Worm (Caenorhabditis elegans) whole organism, L2 larva: ENCODE results near the gene col-12.

Source experiments
- C34F6.9 ChIP-seq: fragments of 150-350 bp; optimal IDR thresholded peaks from 2 replicates; lab custom pipeline; 2014; ENCODE audit warnings: missing biosample characterization, missing genetic modification characterization
- F13H6.1 ChIP-seq: sonication (generic microtip); optimal IDR thresholded peaks from 2 replicates; lab custom pipeline; 2016; ENCODE audit warnings: missing genetic modification characterization, missing compliant biosample characterization
- Y55F3AM.14 ChIP-seq: fragments of 200-800 bp; sonication (Bioruptor generic); optimal IDR thresholded peaks from 2 replicates; lab custom pipeline; 2018; ENCODE audit warnings: mild to moderate bottlenecking, missing genetic modification characterization, missing compliant biosample characterization
- alr-1 ChIP-seq: fragments of 150-350 bp; optimal IDR thresholded peaks from 2 replicates; lab custom pipeline; 2014; ENCODE audit warnings: missing biosample characterization, missing genetic modification characterization
- aly-2 ChIP-seq: fragments of 150-350 bp; optimal IDR thresholded peaks from 2 replicates; lab custom pipeline; 2014; ENCODE audit warnings: missing biosample characterization, missing genetic modification characterization
- ama-1 ChIP-seq: fragments of 150-350 bp; optimal IDR thresholded peaks from 2 replicates; lab custom pipeline; 2018; ENCODE audit warnings: inconsistent platforms
- blmp-1 ChIP-seq: sonication (generic microtip); optimal IDR thresholded peaks from 2 replicates; lab custom pipeline; 2017; ENCODE audit warnings: missing genetic modification characterization, mild to moderate bottlenecking, missing compliant biosample characterization, antibody characterized with exemption, moderate library complexity; ENCODE audit not compliant: insufficient read depth
- ceh-16 ChIP-seq: fragments of 150-350 bp; optimal IDR thresholded peaks from 2 replicates; lab custom pipeline; 2014; ENCODE audit warnings: missing biosample characterization, missing genetic modification characterization
- ceh-82 ChIP-seq: fragments of 150-350 bp; optimal IDR thresholded peaks from 2 replicates; lab custom pipeline; 2014; ENCODE audit warnings: missing biosample characterization, missing genetic modification characterization
- crh-2 ChIP-seq: sonication (generic microtip); optimal IDR thresholded peaks from 2 replicates; lab custom pipeline; 2017; ENCODE audit warnings: missing biosample characterization, missing genetic modification characterization
- elt-1 ChIP-seq: fragments of 150-350 bp; optimal IDR thresholded peaks from 2 replicates; lab custom pipeline; 2014; ENCODE audit warnings: missing biosample characterization, missing genetic modification characterization
- elt-3 ChIP-seq: sonication (generic microtip); optimal IDR thresholded peaks from 2 replicates; lab custom pipeline; 2017; ENCODE audit warnings: missing biosample characterization, missing genetic modification characterization
- fos-1 ChIP-seq: fragments of 150-350 bp; optimal IDR thresholded peaks from 2 replicates; lab custom pipeline; 2014; ENCODE audit warnings: missing biosample characterization, missing genetic modification characterization
- gmeb-1 ChIP-seq: fragments of 150-350 bp; optimal IDR thresholded peaks from 2 replicates; lab custom pipeline; 2014; ENCODE audit warnings: missing biosample characterization, missing genetic modification characterization
- lin-13 ChIP-seq: fragments of 150-350 bp; optimal IDR thresholded peaks from 2 replicates; lab custom pipeline; 2014; ENCODE audit warnings: missing biosample characterization, missing genetic modification reagents, missing genetic modification characterization
- lin-39 ChIP-seq: fragments of 150-350 bp; optimal IDR thresholded peaks from 2 replicates; lab custom pipeline; 2014; ENCODE audit warnings: missing biosample characterization, missing genetic modification reagents, missing genetic modification characterization
- lsy-2 ChIP-seq, 2 experiments: fragments of 150-350 bp in 1 of 2; sonication (generic microtip) in 1 of 2; optimal IDR thresholded peaks; 2 replicates each; lab custom pipeline; 2014 to 2017; ENCODE audit warnings: missing biosample characterization in 2 of 2, missing genetic modification characterization in 2 of 2
- mab-5 ChIP-seq: fragments of 150-350 bp; optimal IDR thresholded peaks from 2 replicates; lab custom pipeline; 2014; ENCODE audit warnings: missing biosample characterization, missing genetic modification characterization
- mbf-1 ChIP-seq: sonication (generic microtip); optimal IDR thresholded peaks from 2 replicates; lab custom pipeline; 2017; ENCODE audit warnings: missing biosample characterization, missing genetic modification characterization
- nhr-11 ChIP-seq: fragments of 150-350 bp; optimal IDR thresholded peaks from 2 replicates; lab custom pipeline; 2014; ENCODE audit warnings: missing biosample characterization, missing genetic modification characterization
- nhr-12 ChIP-seq: fragments of 150-350 bp; optimal IDR thresholded peaks from 2 replicates; lab custom pipeline; 2014; ENCODE audit warnings: missing biosample characterization, missing genetic modification characterization
- nhr-129 ChIP-seq: fragments of 150-350 bp; optimal IDR thresholded peaks from 2 replicates; lab custom pipeline; 2014; ENCODE audit warnings: missing biosample characterization, missing genetic modification characterization
- nhr-21 ChIP-seq: fragments of 150-350 bp; optimal IDR thresholded peaks from 2 replicates; lab custom pipeline; 2014; ENCODE audit warnings: missing biosample characterization, missing genetic modification characterization
- nhr-237 ChIP-seq: fragments of 150-350 bp; optimal IDR thresholded peaks from 2 replicates; lab custom pipeline; 2014; ENCODE audit warnings: missing biosample characterization, missing genetic modification characterization
- nhr-77 ChIP-seq: fragments of 150-350 bp; optimal IDR thresholded peaks from 2 replicates; lab custom pipeline; 2014; ENCODE audit warnings: missing biosample characterization, missing genetic modification characterization
- peb-1 ChIP-seq: fragments of 150-350 bp; optimal IDR thresholded peaks from 2 replicates; lab custom pipeline; 2014; ENCODE audit warnings: missing biosample characterization, missing genetic modification characterization
- sem-4 ChIP-seq: fragments of 150-350 bp; optimal IDR thresholded peaks from 2 replicates; lab custom pipeline; 2014; ENCODE audit warnings: missing biosample characterization, missing genetic modification reagents, missing genetic modification characterization
- sma-9 ChIP-seq, 2 experiments: fragments of 150-350 bp in 1 of 2; sonication (generic microtip) in 1 of 2; optimal IDR thresholded peaks; 2 replicates each; lab custom pipeline; 2014 to 2016; ENCODE audit warnings: missing genetic modification characterization in 2 of 2, mild to moderate bottlenecking in 1 of 2, missing biosample characterization in 1 of 2, missing compliant biosample characterization in 1 of 2, missing genetic modification reagents in 1 of 2, moderate library complexity in 1 of 2
- snpc-4 ChIP-seq: fragments of 150-350 bp; optimal IDR thresholded peaks from 2 replicates; lab custom pipeline; 2014; ENCODE audit warnings: missing biosample characterization, missing genetic modification characterization
- unc-39 ChIP-seq: fragments of 150-350 bp; optimal IDR thresholded peaks from 2 replicates; lab custom pipeline; 2014; ENCODE audit warnings: missing biosample characterization, missing genetic modification characterization
- unc-55 ChIP-seq: fragments of 150-350 bp; sonication (generic microtip); optimal IDR thresholded peaks from 3 replicates; lab custom pipeline; 2014; ENCODE audit warnings: missing biosample characterization, missing genetic modification reagents, missing genetic modification characterization
- zag-1 ChIP-seq: fragments of 150-350 bp; optimal IDR thresholded peaks from 2 replicates; lab custom pipeline; 2014; ENCODE audit warnings: missing biosample characterization, missing genetic modification characterization
- ztf-1 ChIP-seq: fragments of 200-800 bp; sonication (Bioruptor generic); conservative IDR thresholded peaks from 2 replicates; pipeline ENCODE4 v1.3.6; 2022; ENCODE audit warnings: missing genetic modification characterization, missing compliant biosample characterization
- ztf-4 ChIP-seq: fragments of 150-350 bp; optimal IDR thresholded peaks from 2 replicates; lab custom pipeline; 2014; ENCODE audit warnings: missing biosample characterization, missing genetic modification characterization

Gene col-12

DNA sequence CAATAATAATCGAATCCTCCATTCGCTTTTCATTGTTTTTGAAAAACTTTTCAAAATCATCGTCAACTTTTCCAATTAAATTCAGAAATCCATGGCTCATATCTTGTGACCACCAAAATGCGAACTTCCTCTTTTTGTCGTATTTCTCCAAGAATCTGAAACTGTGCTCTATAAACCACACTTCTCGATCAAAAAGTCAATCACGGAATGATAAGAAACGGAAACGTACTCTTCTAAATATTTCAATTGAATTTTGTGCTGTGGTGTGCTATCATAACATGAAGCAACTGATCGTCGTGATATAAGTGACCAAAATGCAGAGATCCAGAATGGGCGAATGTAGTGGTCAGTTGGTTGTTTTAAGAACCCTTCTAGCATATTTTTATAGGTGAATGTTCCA, 20.3 kb downstream of the col-12 start:
- peak; percentile 29 for TF ChIP-seq fos-1 (tag; lab: Kevin White, UChicago)
- no peak for TF ChIP-seq unc-39 (tag; lab: Kevin White, UChicago)
- TF ChIP-seq, all 48 proteins: peak for 1

DNA sequence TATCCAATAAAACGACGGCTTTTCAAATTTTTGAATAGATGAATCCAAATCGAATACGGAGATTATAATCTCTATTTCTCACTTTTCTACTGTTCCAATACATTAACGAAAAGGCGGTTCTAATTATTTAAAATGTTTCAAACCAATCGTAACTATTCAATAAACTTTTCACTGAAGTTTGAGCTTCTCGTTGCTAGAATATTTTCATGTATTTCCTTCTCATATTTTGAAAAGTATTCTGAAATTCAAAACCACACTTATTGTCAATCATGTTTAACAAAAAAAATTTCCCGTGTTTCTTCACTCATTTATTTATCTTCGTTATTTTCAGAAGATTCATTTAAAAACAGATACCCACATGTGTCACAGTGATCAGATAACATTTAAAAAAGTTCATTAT, 22.2 kb downstream of the col-12 start, which contains the start of gene F15H10.8:
Gene F15H10.8, minus strand, starts transcription at position 101 of the 400 bp plus-strand sequence.
- TF ChIP-seq fos-1 (tag; lab: Kevin White, UChicago), result no peak
- TF ChIP-seq blmp-1 (tag; lab: Kevin White, UChicago), result no peak
- TF ChIP-seq ceh-82 (tag; lab: Kevin White, UChicago), result no peak
- TF ChIP-seq ztf-4 (tag; lab: Kevin White, UChicago), result no peak
- no peak for TF ChIP-seq nhr-237
- no peak for TF ChIP-seq Y55F3AM.14 (GFP tag; lab: Kevin White, UChicago)
- TF ChIP-seq aly-2 (tag; lab: Kevin White, UChicago), result no peak
- no peak for TF ChIP-seq crh-2 (tag; lab: Kevin White, UChicago)
- TF ChIP-seq nhr-11, result no peak
- no peak for TF ChIP-seq alr-1 (tag; lab: Kevin White, UChicago)
- no peak for TF ChIP-seq mab-5 (tag; lab: Kevin White, UChicago)
- TF ChIP-seq C34F6.9 (tag; lab: Kevin White, UChicago), result no peak
- no peak for TF ChIP-seq ztf-1 (GFP tag; lab: Robert Waterston, UW)
- TF ChIP-seq peb-1 (tag; lab: Kevin White, UChicago), result no peak
- no peak for TF ChIP-seq snpc-4 (tag; lab: Kevin White, UChicago)
- no peak for TF ChIP-seq elt-3 (tag; lab: Kevin White, UChicago)
- TF ChIP-seq zag-1 (tag; lab: Kevin White, UChicago), result no peak
- no peak for TF ChIP-seq sem-4 (tag; lab: Kevin White, UChicago)

DNA sequence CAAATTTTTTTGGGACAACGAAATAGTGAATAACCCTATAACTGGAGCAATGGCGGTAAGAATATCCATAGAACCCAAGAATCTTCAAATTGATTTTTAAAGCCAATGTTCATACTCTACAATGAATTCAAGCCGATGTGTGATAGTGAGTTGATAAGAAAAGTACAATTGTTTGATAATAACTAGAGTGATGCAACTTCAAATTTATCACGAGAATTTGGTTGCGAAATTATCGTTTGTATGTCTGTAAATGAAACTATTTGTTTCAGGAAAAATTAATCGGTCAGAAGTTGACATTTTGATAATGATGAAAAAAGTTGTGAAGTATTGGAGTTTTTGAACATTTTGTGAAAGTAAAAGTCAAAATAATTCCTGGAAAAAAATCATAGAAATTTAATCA, 25.7 kb downstream of the col-12 start:
- TF ChIP-seq elt-1 (tag; lab: Kevin White, UChicago) (no peak), mbf-1 (no peak), nhr-129 (tag; lab: Kevin White, UChicago) (peak; percentile 80), sma-9 (GFP tag; optimal IDR thresholded peaks at IDR 0.05; lab: Kevin White, UChicago) (peak; percentile 76), sma-9 (tag; optimal IDR thresholded peaks at IDR 0.05; lab: Kevin White, UChicago) (no peak), F13H6.1 (no peak), nhr-12 (tag; lab: Kevin White, UChicago) (no peak), lin-13 (GFP tag; lab: Kevin White, UChicago) (no peak), nhr-21 (tag; lab: Kevin White, UChicago) (no peak), lsy-2 (tag; optimal IDR thresholded peaks at IDR 0.05; lab: Kevin White, UChicago) (no peak), elt-3 (tag; lab: Kevin White, UChicago) (no peak), ama-1 (no peak), fos-1 (tag; lab: Kevin White, UChicago) (peak; percentile 93), gmeb-1 (tag; lab: Kevin White, UChicago) (peak; percentile 24), crh-2 (tag; lab: Kevin White, UChicago) (peak; percentile 37), sem-4 (tag; lab: Kevin White, UChicago) (no peak)

DNA sequence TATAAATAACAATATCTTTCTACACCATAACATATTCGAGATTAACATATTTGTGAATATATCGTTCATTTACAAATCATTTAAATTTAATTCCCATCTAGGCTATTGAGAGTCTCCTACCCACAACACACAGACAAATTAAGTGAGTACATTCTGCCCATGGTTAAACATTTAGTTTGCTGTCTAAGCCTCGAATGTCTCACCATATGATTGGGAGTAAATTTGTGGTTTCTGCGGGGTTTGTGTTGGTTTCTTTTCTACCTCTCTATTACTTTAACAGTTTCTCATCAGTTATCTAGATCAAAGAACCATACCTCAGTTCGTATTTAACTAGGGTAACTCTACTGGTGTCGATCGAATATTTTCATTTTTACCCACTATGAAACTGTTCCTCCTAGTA, 26.6 kb downstream of the col-12 start, which contains the start of gene ugt-2:
Gene ugt-2, plus strand, starts transcription at position 371 of the 400 bp plus-strand sequence.
- TF ChIP-seq nhr-77 (no peak), ceh-16 (tag; lab: Kevin White, UChicago) (no peak), nhr-129 (tag; lab: Kevin White, UChicago) (peak; percentile 29), unc-55 (GFP tag; lab: Kevin White, UChicago) (no peak), ztf-1 (GFP tag; lab: Robert Waterston, UW) (no peak), aly-2 (tag; lab: Kevin White, UChicago) (no peak), lin-39 (tag; lab: Kevin White, UChicago) (no peak), Y55F3AM.14 (GFP tag; lab: Kevin White, UChicago) (no peak), lsy-2 (tag; optimal IDR thresholded peaks at IDR 0.05; lab: Kevin White, UChicago) (no peak), fos-1 (tag; lab: Kevin White, UChicago) (peak; percentile 41), sma-9 (GFP tag; optimal IDR thresholded peaks at IDR 0.05; lab: Kevin White, UChicago) (peak; percentile 53), sma-9 (tag; optimal IDR thresholded peaks at IDR 0.05; lab: Kevin White, UChicago) (no peak), crh-2 (tag; lab: Kevin White, UChicago) (peak; percentile 14)
